Worm (Caenorhabditis elegans) whole organism, L4/young adult: ENCODE data around the gene Y15E3A.4.

Experiments
- W03F9.2 ChIP-seq: fragments of 150-350 bp; optimal IDR thresholded peaks from 2 replicates; lab custom pipeline; 2014; ENCODE audit warnings: missing biosample characterization, missing genetic modification characterization
- dao-5 ChIP-seq: sonication (generic microtip); optimal IDR thresholded peaks from 2 replicates; lab custom pipeline; 2016; ENCODE audit warnings: missing genotype, missing genetic modification characterization, moderate library complexity, missing compliant biosample characterization
- him-1 ChIP-seq: sonication (generic microtip); optimal IDR thresholded peaks from 2 replicates; lab custom pipeline; 2016; ENCODE audit warnings: missing genotype, missing genetic modification reagents, missing genetic modification characterization, missing compliant biosample characterization

DNA sequence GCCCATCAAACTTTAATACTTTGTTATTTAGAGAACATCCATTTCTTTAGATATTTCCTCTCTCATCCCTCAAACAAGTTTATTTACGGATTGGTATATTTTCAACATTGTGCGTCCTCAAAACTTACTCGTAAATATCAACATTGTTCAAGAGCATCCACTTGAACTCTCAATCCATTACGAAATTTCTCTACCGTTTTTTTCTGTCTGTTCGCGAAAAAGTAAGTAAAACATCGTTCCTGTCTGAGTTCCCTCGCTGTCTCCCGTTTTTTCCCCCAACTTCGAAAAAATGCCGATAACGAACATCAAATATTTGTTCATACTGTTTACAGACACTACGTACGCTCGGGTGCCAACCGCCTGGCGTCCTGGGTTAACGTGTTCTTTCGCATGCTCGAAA, 4.1 kb downstream of the Y15E3A.4 start:
- TF ChIP-seq W03F9.2 (tag; lab: Kevin White, UChicago) (no peak), him-1 (tag; lab: Kevin White, UChicago) (no peak), dao-5 (tag; lab: Kevin White, UChicago) (no peak)
